Fruit fly (Drosophila melanogaster) whole organism: ENCODE measurements around the gene Cyp28d2.

Experiments
- CG8478 ChIP-seq: fragments of >200 bp; optimal IDR thresholded peaks from 2 replicates; lab custom pipeline; 2018; ENCODE audit warnings: inconsistent platforms
- Dll ChIP-seq: fragments of >200 bp; optimal IDR thresholded peaks from 2 replicates; lab custom pipeline; 2017
- pan ChIP-seq: fragments of >200 bp; optimal IDR thresholded peaks from 2 replicates; lab custom pipeline; 2017

dm6 chr2L:5210145-5210504 lies 3.1 kb downstream of the Cyp28d2 start, which contains the start of gene Cyp28d1:
- no peak for TF ChIP-seq CG8478 (lab: Kevin White, UChicago)
- no peak for TF ChIP-seq Dll (lab: Kevin White, UChicago)
- no peak for TF ChIP-seq pan
